Worm (Caenorhabditis elegans) whole organism, L1 larva: Measurements from ENCODE around the gene ZK666.2.

Experiments used
- C16A3.4 ChIP-seq: fragments of 150-350 bp; optimal IDR thresholded peaks from 2 replicates; lab custom pipeline; 2014; ENCODE audit warnings: missing biosample characterization, missing genetic modification characterization
- F16B12.6 ChIP-seq: fragments of 150-350 bp; optimal IDR thresholded peaks from 2 replicates; lab custom pipeline; 2014; ENCODE audit warnings: missing biosample characterization, missing genetic modification characterization
- aha-1 ChIP-seq: fragments of 150-350 bp; optimal IDR thresholded peaks from 2 replicates; lab custom pipeline; 2014; ENCODE audit warnings: missing biosample characterization, missing genetic modification characterization
- aly-2 ChIP-seq: fragments of 150-350 bp; optimal IDR thresholded peaks from 2 replicates; lab custom pipeline; 2014; ENCODE audit warnings: missing biosample characterization, missing genetic modification characterization
- ama-1 ChIP-seq: fragments of 150-350 bp; optimal IDR thresholded peaks from 2 replicates; lab custom pipeline; 2014
- ceh-82 ChIP-seq, 3 experiments: fragments of 150-350 bp in 1 of 3; sonication (generic microtip) in 2 of 3; optimal IDR thresholded peaks; 2 replicates each; lab custom pipeline; 2014 to 2017; ENCODE audit warnings: missing biosample characterization in 3 of 3, missing genetic modification characterization in 3 of 3
- ces-1 ChIP-seq: fragments of 150-350 bp; optimal IDR thresholded peaks from 2 replicates; lab custom pipeline; 2014; ENCODE audit warnings: missing biosample characterization, missing genetic modification reagents, missing genetic modification characterization
- dpl-1 ChIP-seq, 3 experiments: fragments of 150-350 bp in 2 of 3; sonication (generic microtip) in 1 of 3; optimal IDR thresholded peaks; 2 replicates each; lab custom pipeline; 2014 to 2017; ENCODE audit warnings: missing biosample characterization in 3 of 3, missing genetic modification characterization in 3 of 3, missing genetic modification reagents in 3 of 3
- efl-3 ChIP-seq: fragments of 200-800 bp; sonication (Bioruptor generic); optimal IDR thresholded peaks from 2 replicates; lab custom pipeline; 2018; ENCODE audit warnings: mild to moderate bottlenecking, missing genetic modification characterization, missing compliant biosample characterization
- egl-27 ChIP-seq, 2 experiments: fragments of 150-350 bp in 1 of 2; sonication (generic microtip); optimal IDR thresholded peaks; 3 replicates each; lab custom pipeline; 2017 to 2018; ENCODE audit warnings: missing biosample characterization in 2 of 2, missing genetic modification characterization in 2 of 2, missing genetic modification reagents in 2 of 2
- elt-2 ChIP-seq: sonication (generic microtip); optimal IDR thresholded peaks from 2 replicates; lab custom pipeline; 2016; ENCODE audit warnings: missing genetic modification characterization, mild to moderate bottlenecking, inconsistent platforms, missing compliant biosample characterization, missing genetic modification reagents
- ets-5 ChIP-seq: fragments of 200-800 bp; sonication (Bioruptor generic); IDR thresholded peaks from 2 replicates; pipeline ENCODE4 v1.3.6; 2022; ENCODE audit warnings: missing genetic modification characterization, missing compliant biosample characterization
- fkh-10 ChIP-seq: sonication (generic microtip); optimal IDR thresholded peaks from 2 replicates; lab custom pipeline; 2017; ENCODE audit warnings: missing biosample characterization, missing genetic modification reagents, missing genetic modification characterization
- fkh-4 ChIP-seq: sonication (generic microtip); optimal IDR thresholded peaks from 2 replicates; lab custom pipeline; 2016; ENCODE audit warnings: missing compliant biosample characterization, missing genetic modification characterization, borderline replicate concordance
- fos-1 ChIP-seq: fragments of 150-350 bp; optimal IDR thresholded peaks from 2 replicates; lab custom pipeline; 2014; ENCODE audit warnings: missing biosample characterization, missing genetic modification characterization
- grh-1 ChIP-seq: fragments of 200-800 bp; sonication (Bioruptor generic); IDR thresholded peaks from 2 replicates; pipeline ENCODE4 v1.3.6; 2022; ENCODE audit warnings: missing genetic modification reagents, missing genetic modification characterization, missing compliant biosample characterization
- hlh-4 ChIP-seq: sonication (generic microtip); optimal IDR thresholded peaks from 2 replicates; lab custom pipeline; 2016; ENCODE audit warnings: mild to moderate bottlenecking, missing genetic modification characterization, missing compliant biosample characterization
- irx-1 ChIP-seq: sonication (generic microtip); optimal IDR thresholded peaks from 2 replicates; lab custom pipeline; 2016; ENCODE audit warnings: missing genetic modification characterization, missing compliant biosample characterization
- isw-1 ChIP-seq: fragments of 200-800 bp; sonication (Bioruptor generic); IDR thresholded peaks from 2 replicates; pipeline ENCODE4 v1.3.6; 2022; ENCODE audit warnings: missing genetic modification characterization, missing compliant biosample characterization
- jun-1 ChIP-seq: fragments of 150-350 bp; optimal IDR thresholded peaks from 2 replicates; lab custom pipeline; 2014; ENCODE audit warnings: missing biosample characterization, missing genetic modification reagents, missing genetic modification characterization
- lin-13 ChIP-seq: fragments of 150-350 bp; optimal IDR thresholded peaks from 2 replicates; lab custom pipeline; 2014; ENCODE audit warnings: missing biosample characterization, missing genetic modification reagents, missing genetic modification characterization
- lin-15B ChIP-seq: fragments of 150-350 bp; sonication (generic microtip); optimal IDR thresholded peaks from 3 replicates; lab custom pipeline; 2014; ENCODE audit warnings: missing biosample characterization, missing genetic modification characterization
- lin-35 ChIP-seq, 2 experiments: fragments of 150-350 bp; optimal IDR thresholded peaks; 2 replicates each; lab custom pipeline; 2014; ENCODE audit warnings: missing biosample characterization in 2 of 2, missing genetic modification characterization in 2 of 2, missing genetic modification reagents in 2 of 2
- lin-39 ChIP-seq: fragments of 150-350 bp; optimal IDR thresholded peaks from 2 replicates; lab custom pipeline; 2014; ENCODE audit warnings: missing biosample characterization, missing genetic modification reagents, missing genetic modification characterization
- mdl-1 ChIP-seq, 2 experiments: fragments of 150-350 bp; optimal IDR thresholded peaks; 2 replicates each; lab custom pipeline; 2014 to 2017; ENCODE audit warnings: missing biosample characterization in 2 of 2, missing genetic modification characterization in 2 of 2, inconsistent platforms in 1 of 2
- mep-1 ChIP-seq: fragments of 150-350 bp; optimal IDR thresholded peaks from 2 replicates; lab custom pipeline; 2014; ENCODE audit warnings: missing biosample characterization, missing genetic modification characterization
- nhr-11 ChIP-seq: fragments of 150-350 bp; optimal IDR thresholded peaks from 2 replicates; lab custom pipeline; 2014; ENCODE audit warnings: missing biosample characterization, missing genetic modification characterization
- nhr-12 ChIP-seq: sonication (generic microtip); optimal IDR thresholded peaks from 2 replicates; lab custom pipeline; 2017; ENCODE audit warnings: missing biosample characterization, missing genetic modification characterization
- nhr-19 ChIP-seq: fragments of 200-800 bp; sonication (Bioruptor generic); conservative IDR thresholded peaks from 2 replicates; pipeline ENCODE4 v1.3.6; 2022; ENCODE audit warnings: missing genetic modification characterization, missing compliant biosample characterization
- nhr-20 ChIP-seq: sonication (generic microtip); optimal IDR thresholded peaks from 2 replicates; lab custom pipeline; 2016; ENCODE audit warnings: mild to moderate bottlenecking, missing genetic modification characterization, missing compliant biosample characterization
- nhr-47 ChIP-seq: sonication (generic microtip); optimal IDR thresholded peaks from 2 replicates; lab custom pipeline; 2016; ENCODE audit warnings: mild to moderate bottlenecking, missing genetic modification characterization, moderate library complexity, missing compliant biosample characterization
- nhr-76 ChIP-seq: sonication (generic microtip); optimal IDR thresholded peaks from 2 replicates; lab custom pipeline; 2017; ENCODE audit warnings: missing biosample characterization, missing genetic modification characterization
- nhr-77 ChIP-seq: fragments of 150-350 bp; optimal IDR thresholded peaks from 2 replicates; lab custom pipeline; 2014; ENCODE audit warnings: missing biosample characterization, missing genetic modification characterization
- nhr-90 ChIP-seq: sonication (generic microtip); optimal IDR thresholded peaks from 2 replicates; lab custom pipeline; 2016; ENCODE audit warnings: mild to moderate bottlenecking, missing genetic modification characterization, missing compliant biosample characterization; ENCODE audit not compliant: poor library complexity
- pag-3 ChIP-seq: sonication (generic microtip); optimal IDR thresholded peaks from 2 replicates; lab custom pipeline; 2017; ENCODE audit warnings: missing genetic modification characterization, mild to moderate bottlenecking, missing compliant biosample characterization, antibody characterized with exemption, borderline replicate concordance; ENCODE audit not compliant: insufficient read depth
- pax-3 ChIP-seq: fragments of 200-800 bp; sonication (Bioruptor generic); optimal IDR thresholded peaks from 2 replicates; lab custom pipeline; 2018; ENCODE audit warnings: mild to moderate bottlenecking, missing genetic modification characterization, moderate library complexity, missing compliant biosample characterization
- rnt-1 ChIP-seq: sonication (generic microtip); optimal IDR thresholded peaks from 2 replicates; lab custom pipeline; 2016; ENCODE audit warnings: mild to moderate bottlenecking, missing genetic modification characterization, moderate library complexity, missing compliant biosample characterization
- skn-1 ChIP-seq: fragments of 150-350 bp; optimal IDR thresholded peaks from 2 replicates; lab custom pipeline; 2014; ENCODE audit warnings: missing biosample characterization, missing genetic modification characterization
- snu-23 ChIP-seq: sonication (generic microtip); optimal IDR thresholded peaks from 2 replicates; lab custom pipeline; 2016; ENCODE audit warnings: missing genetic modification characterization, missing compliant biosample characterization
- sox-4 ChIP-seq: sonication (generic microtip); optimal IDR thresholded peaks from 2 replicates; lab custom pipeline; 2016; ENCODE audit warnings: missing genetic modification characterization, missing compliant biosample characterization
- sptf-1 ChIP-seq: fragments of 150-350 bp; optimal IDR thresholded peaks from 2 replicates; lab custom pipeline; 2014; ENCODE audit warnings: missing biosample characterization, missing genetic modification characterization
- sup-37 ChIP-seq: fragments of 200-800 bp; sonication (Bioruptor generic); optimal IDR thresholded peaks from 2 replicates; lab custom pipeline; 2018; ENCODE audit warnings: mild to moderate bottlenecking, missing genetic modification characterization, missing compliant biosample characterization
- tbx-2 ChIP-seq: sonication (generic microtip); optimal IDR thresholded peaks from 2 replicates; lab custom pipeline; 2016; ENCODE audit warnings: missing genetic modification characterization, missing compliant biosample characterization
- tlp-1 ChIP-seq: fragments of 150-350 bp; optimal IDR thresholded peaks from 2 replicates; lab custom pipeline; 2014; ENCODE audit warnings: missing biosample characterization, missing genetic modification characterization
- unc-62 ChIP-seq: fragments of 150-350 bp; optimal IDR thresholded peaks from 2 replicates; lab custom pipeline; 2014; ENCODE audit warnings: missing biosample characterization, missing genetic modification reagents, missing genetic modification characterization
- unc-86 ChIP-seq: sonication (generic microtip); optimal IDR thresholded peaks from 2 replicates; lab custom pipeline; 2016; ENCODE audit warnings: missing genetic modification characterization, missing compliant biosample characterization
- unc-98 ChIP-seq: fragments of 200-800 bp; sonication (Bioruptor generic); IDR thresholded peaks from 2 replicates; pipeline ENCODE4 v1.3.6; 2022; ENCODE audit warnings: missing genetic modification characterization, missing compliant biosample characterization
- vab-15 ChIP-seq: sonication (generic microtip); optimal IDR thresholded peaks from 2 replicates; lab custom pipeline; 2017; ENCODE audit warnings: missing genotype, mild to moderate bottlenecking, missing genetic modification characterization, missing compliant biosample characterization
- ztf-11 ChIP-seq, 2 experiments: sonication (generic microtip); optimal IDR thresholded peaks; 2 replicates each; lab custom pipeline; 2016 to 2017; ENCODE audit warnings: missing genetic modification characterization in 2 of 2, missing biosample characterization in 1 of 2, missing compliant biosample characterization in 1 of 2
- ztf-4 ChIP-seq: fragments of 150-350 bp; optimal IDR thresholded peaks from 2 replicates; lab custom pipeline; 2014; ENCODE audit warnings: missing biosample characterization, missing genetic modification characterization

Gene ZK666.2

DNA sequence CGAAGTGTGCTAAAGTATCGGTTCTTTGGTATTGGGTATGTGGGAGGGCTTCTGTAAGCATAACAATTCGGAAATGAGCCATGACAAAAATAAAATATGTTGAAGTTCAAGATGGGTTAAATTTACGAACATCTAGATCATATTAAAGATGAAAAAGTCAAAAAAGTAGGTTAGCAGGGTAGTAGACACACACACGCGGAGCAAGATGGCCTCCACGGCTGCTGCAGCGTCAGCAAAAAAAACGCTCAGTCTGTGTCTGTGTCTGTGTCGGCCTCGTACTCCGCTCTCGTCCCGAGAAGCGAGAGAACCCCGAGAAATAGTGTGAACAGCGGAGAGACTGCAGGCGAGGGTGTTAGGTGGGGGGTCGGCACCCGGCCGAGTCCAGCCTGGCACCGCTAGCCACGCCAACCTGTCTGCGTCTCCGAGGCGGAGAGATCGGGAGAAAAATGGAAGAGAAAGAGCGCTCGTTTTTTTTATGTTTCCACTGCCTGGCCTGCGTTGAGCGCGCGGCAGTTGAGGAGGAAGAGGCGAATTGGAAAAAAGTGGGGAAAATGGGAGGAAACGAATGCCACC, 30.9 kb upstream of the ZK666.2 start, which contains the start of gene myrf-1 (continued):
- TF ChIP-seq egl-27 (tag; optimal IDR thresholded peaks at IDR 0.05; lab: Kevin White, UChicago) (peak; percentile 32 to 41), rnt-1 (tag; lab: Kevin White, UChicago) (peak; percentile 82), ama-1 (lab: Kevin White, UChicago) (no peak), irx-1 (tag; lab: Kevin White, UChicago) (peak; percentile 66), jun-1 (peak; percentile 92), dpl-1 (GFP tag; optimal IDR thresholded peaks at IDR 0.05; lab: Kevin White, UChicago) (peak in 2 of 3 experiments; percentile 37 to 55), skn-1 (tag; lab: Kevin White, UChicago) (peak; percentile 77), fkh-10 (peak; percentile 66), nhr-12 (tag; lab: Kevin White, UChicago) (no peak), pag-3 (tag; lab: Kevin White, UChicago) (peak; percentile 72), nhr-20 (tag; lab: Kevin White, UChicago) (peak; percentile 85), elt-2 (tag; lab: Kevin White, UChicago) (peak; percentile 66), F16B12.6 (tag; lab: Kevin White, UChicago) (peak; percentile 13), sup-37 (GFP tag; lab: Kevin White, UChicago) (no peak), ceh-82 (tag; optimal IDR thresholded peaks at IDR 0.05; lab: Kevin White, UChicago) (peak; percentile 49 to 91 (median 53)), ztf-11 (tag; optimal IDR thresholded peaks at IDR 0.05; lab: Kevin White, UChicago) (peak in 1 of 2 experiments; percentile 75), lin-35 (GFP tag; optimal IDR thresholded peaks at IDR 0.05; lab: Kevin White, UChicago) (peak; percentile 53 to 59), nhr-77 (tag; lab: Kevin White, UChicago) (peak; percentile 75), tbx-2 (tag; lab: Kevin White, UChicago) (peak; percentile 85), C16A3.4 (tag; lab: Kevin White, UChicago) (peak; percentile 65), mdl-1 (tag; optimal IDR thresholded peaks at IDR 0.05; lab: Kevin White, UChicago) (peak in 1 of 2 experiments; percentile 83), snu-23 (GFP tag; lab: Kevin White, UChicago) (peak; percentile 88), fos-1 (peak; percentile 30), aha-1 (tag; lab: Kevin White, UChicago) (peak; percentile 21), unc-86 (tag; lab: Kevin White, UChicago) (peak; percentile 73), lin-39 (tag; lab: Kevin White, UChicago) (no peak), sox-4 (tag; lab: Kevin White, UChicago) (peak; percentile 54), mep-1 (tag; lab: Kevin White, UChicago) (peak; percentile 73), lin-15B (tag; lab: Kevin White, UChicago) (peak; percentile 15), ets-5 (no peak), nhr-19 (GFP tag; lab: Robert Waterston, UW) (peak; percentile 80), isw-1 (GFP tag; lab: Robert Waterston, UW) (peak; percentile 66)

DNA sequence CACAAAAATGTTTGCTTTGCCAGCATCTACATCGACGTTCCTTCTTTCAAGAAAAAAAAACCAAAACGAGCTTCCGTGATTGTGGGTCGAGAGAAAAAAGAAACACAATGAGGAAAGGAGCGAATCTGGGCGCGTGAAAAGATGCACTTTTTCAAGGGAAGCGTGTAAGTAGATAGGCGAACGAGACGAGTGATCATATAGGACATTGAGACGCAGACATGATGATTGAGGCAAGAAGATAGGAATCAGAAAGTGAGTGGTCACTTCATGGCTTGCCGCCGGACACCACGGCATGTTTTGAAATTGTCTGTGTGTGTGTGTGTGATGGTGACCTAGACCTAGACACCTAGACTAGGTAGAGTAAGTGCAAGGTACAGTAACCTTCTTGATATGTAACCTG, 29.9 kb upstream of the ZK666.2 start:
- TF ChIP-seq nhr-76 (no peak), efl-3 (no peak), lin-13 (GFP tag; lab: Kevin White, UChicago) (no peak), ces-1 (GFP tag; lab: Kevin White, UChicago) (no peak), nhr-20 (tag; lab: Kevin White, UChicago) (peak; percentile 61), lin-15B (tag; lab: Kevin White, UChicago) (no peak), skn-1 (tag; lab: Kevin White, UChicago) (peak; percentile 8), nhr-47 (no peak), irx-1 (tag; lab: Kevin White, UChicago) (peak; percentile 33), sox-4 (tag; lab: Kevin White, UChicago) (no peak), aha-1 (tag; lab: Kevin White, UChicago) (no peak), ztf-4 (no peak), aly-2 (tag; lab: Kevin White, UChicago) (no peak), tlp-1 (no peak), sptf-1 (tag; lab: Kevin White, UChicago) (no peak), lin-35 (GFP tag; optimal IDR thresholded peaks at IDR 0.05; lab: Kevin White, UChicago) (peak; percentile 20 to 31), nhr-11 (tag; lab: Kevin White, UChicago) (no peak), pax-3 (no peak), unc-98 (GFP tag; lab: Robert Waterston, UW) (no peak), hlh-4 (tag; lab: Kevin White, UChicago) (no peak), lin-39 (tag; lab: Kevin White, UChicago) (no peak), unc-62 (GFP tag; lab: Kevin White, UChicago) (no peak), vab-15 (tag; lab: Kevin White, UChicago) (no peak), fkh-4 (tag; lab: Kevin White, UChicago) (no peak), nhr-90 (tag; lab: Kevin White, UChicago) (peak; percentile 1), grh-1 (GFP tag; lab: Robert Waterston, UW) (no peak), ztf-11 (tag; optimal IDR thresholded peaks at IDR 0.05; lab: Kevin White, UChicago) (no peak)
